Worm (Caenorhabditis elegans): ENCODE measurements around the gene grl-23.

Gene grl-23

DNA sequence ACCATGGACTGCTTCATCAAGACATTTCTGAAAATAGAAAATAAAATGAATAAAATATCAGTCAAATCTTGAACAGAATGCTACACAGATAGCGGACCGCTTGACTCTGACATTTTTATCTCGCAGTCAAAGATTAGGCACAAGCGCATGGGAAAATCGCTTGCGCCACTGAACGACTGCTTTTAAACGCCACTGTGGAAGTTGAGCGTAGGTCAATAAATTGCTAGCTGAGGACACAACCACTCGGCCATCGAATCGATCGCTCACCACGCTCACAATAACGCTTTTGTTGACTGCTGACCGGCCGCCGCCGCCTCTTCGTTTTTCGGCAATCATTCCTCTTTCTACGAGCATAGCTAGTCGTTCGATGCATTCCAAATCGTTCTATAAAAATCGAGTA, 20.1 kb upstream of the grl-23 start (continued):
- TF ChIP-seq pha-4 (GFP tag; IDR thresholded peaks at IDR 0.05) (peak; percentile 76), pha-4 (tag; optimal IDR thresholded peaks at IDR 0.05) (no peak), F49E8.2 (tag; optimal IDR thresholded peaks at IDR 0.05; ENCODE audit: borderline replicate concordance) (peak; percentile 53), ztf-11 (tag; optimal IDR thresholded peaks at IDR 0.05) (no peak), ctbp-1 (GFP tag; IDR thresholded peaks at IDR 0.05) (0 out of 2 replicates have a peak, but pooled peaks have one; percentile 46), dmd-6 (GFP tag; IDR thresholded peaks at IDR 0.05) (peak; percentile 41; the same call in 1 of the 2 replicates), mep-1 (tag; optimal IDR thresholded peaks at IDR 0.05) (peak; percentile 49), set-16 (GFP tag; IDR thresholded peaks at IDR 0.05) (0 out of 2 replicates have a peak, but pooled peaks have one; percentile 15), madf-9 (GFP tag; conservative IDR thresholded peaks at IDR 0.05) (peak; percentile 53; the same call in 1 of the 2 replicates), Y48G9A.11 (GFP tag; IDR thresholded peaks at IDR 0.05) (peak; percentile 80), egl-43 (GFP tag; IDR thresholded peaks at IDR 0.05) (peak; percentile 86), lim-7 (GFP tag; IDR thresholded peaks at IDR 0.05) (peak; percentile 84), snpc-1.2 (GFP tag; IDR thresholded peaks at IDR 0.05) (peak; percentile 68), egl-27 (tag; optimal IDR thresholded peaks at IDR 0.05) (no peak), lin-1 (GFP tag; IDR thresholded peaks at IDR 0.05) (peak; percentile 66; the same call in 1 of the 2 replicates), unc-62 (GFP tag; optimal IDR thresholded peaks at IDR 0.05 in 1 of 2) (peak in 1 of 2 experiments; percentile 94), unc-62 (tag; optimal IDR thresholded peaks at IDR 0.05) (no peak), ceh-20 (GFP tag; IDR thresholded peaks at IDR 0.05) (0 out of 2 replicates have a peak, but pooled peaks have one; percentile 22), T26A8.4 (GFP tag; IDR thresholded peaks at IDR 0.05) (peak; percentile 67; the same call in 1 of the 2 replicates), spr-3 (GFP tag; optimal IDR thresholded peaks at IDR 0.05) (peak; percentile 17), daf-16 (GFP tag; optimal IDR thresholded peaks at IDR 0.05) (peak in 1 of 2 experiments; percentile 69), daf-16 (tag; optimal IDR thresholded peaks at IDR 0.05) (peak; percentile 76), mes-2 (tag; optimal IDR thresholded peaks at IDR 0.05; ENCODE audit: poor library complexity, severe bottlenecking) (peak; percentile 77), R02D3.7 (tag; optimal IDR thresholded peaks at IDR 0.05) (no peak), tra-1 (GFP tag; IDR thresholded peaks at IDR 0.05) (0 out of 2 replicates have a peak, but pooled peaks have one; percentile 9), nhr-102 (tag; optimal IDR thresholded peaks at IDR 0.05) (peak; percentile 49), ceh-32 (tag; optimal IDR thresholded peaks at IDR 0.05; ENCODE audit: poor library complexity) (no peak), gei-8 (GFP tag; optimal IDR thresholded peaks at IDR 0.05) (peak; percentile 33), zip-11 (GFP tag; IDR thresholded peaks at IDR 0.05) (no peak), hmg-1.1 (GFP tag; IDR thresholded peaks at IDR 0.05) (peak; percentile 56), duxl-1 (tag; optimal IDR thresholded peaks at IDR 0.05; ENCODE audit: poor library complexity) (peak; percentile 26), mxl-2 (GFP tag; conservative IDR thresholded peaks at IDR 0.05) (no peak), T20F7.1 (GFP tag; optimal IDR thresholded peaks at IDR 0.05) (peak; percentile 9), mdl-1 (tag; optimal IDR thresholded peaks at IDR 0.05) (peak in 1 of 2 experiments; percentile 24), vab-7 (GFP tag; IDR thresholded peaks at IDR 0.05) (no peak; the same call in 1 of the 2 replicates), F44E2.7 (GFP tag; IDR thresholded peaks at IDR 0.05) (no peak), lin-13 (GFP tag; optimal IDR thresholded peaks at IDR 0.05) (peak; percentile 9), fkh-10 (GFP tag; optimal IDR thresholded peaks at IDR 0.05) (no peak), dmd-9 (GFP tag; IDR thresholded peaks at IDR 0.05) (0 out of 2 replicates have a peak, but pooled peaks have one; percentile 9), Y5F2A.4 (GFP tag; optimal IDR thresholded peaks at IDR 0.05) (peak; percentile 7), nhr-77 (tag; optimal IDR thresholded peaks at IDR 0.05) (no peak), hlh-30 (tag; optimal IDR thresholded peaks at IDR 0.05; ENCODE audit: insufficient read depth) (no peak), nhr-48 (tag; optimal IDR thresholded peaks at IDR 0.05) (peak; percentile 34), unc-39 (tag; optimal IDR thresholded peaks at IDR 0.05) (no peak), dmd-8 (GFP tag; IDR thresholded peaks at IDR 0.05) (peak; percentile 60; the same call in 1 of the 2 replicates), Y105C5A.15 (GFP tag; IDR thresholded peaks at IDR 0.05) (no peak), unc-130 (GFP tag; optimal IDR thresholded peaks at IDR 0.05) (peak; percentile 30), saeg-2 (GFP tag; IDR thresholded peaks at IDR 0.05) (peak; percentile 5; the same call in 1 of the 2 replicates), nhr-25 (tag; optimal IDR thresholded peaks at IDR 0.05; ENCODE audit: borderline replicate concordance, insufficient read depth) (peak; percentile 38), pqm-1 (tag; optimal IDR thresholded peaks at IDR 0.05) (no peak)
